Fruit fly (Drosophila melanogaster) S2 (cell line): ENCODE results near the gene pigs.
A peak's percentile ranks its signal among the peaks of the same experiment; 100 is the strongest.

Experiments
- CG8478 ChIP-seq: fragments of >200 bp; optimal IDR thresholded peaks from 2 replicates; lab custom pipeline; 2018
- CTCF ChIP-seq, 2 experiments: fragments of >200 bp; optimal IDR thresholded peaks; 2 replicates each; lab custom pipeline; 2018

The pigs gene

DNA sequence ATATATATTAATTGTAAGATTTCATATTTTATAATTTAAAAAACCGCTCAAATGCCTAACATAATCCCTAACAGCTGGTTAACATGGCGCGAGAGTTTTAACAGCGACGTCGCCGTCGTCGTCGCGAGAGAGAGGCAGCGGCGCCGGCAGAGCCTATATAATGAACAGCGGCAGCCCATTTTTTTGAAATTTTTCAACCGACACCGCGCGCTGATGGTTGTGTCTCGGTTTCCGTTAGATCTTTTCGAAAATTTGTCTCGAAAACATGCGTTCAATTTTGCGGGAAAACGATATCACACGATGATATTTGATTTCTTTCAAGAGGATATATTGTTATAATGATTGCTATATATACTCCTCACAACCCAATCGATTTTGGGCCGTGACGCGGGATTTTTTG lies at the start of gene pigs:
TSS of gene pigs (plus strand) at position 183 of the 400 bp plus-strand sequence.
- TF ChIP-seq CTCF (optimal IDR thresholded peaks at IDR 0.05; lab: Kevin White, UChicago), result no peak
- no peak for TF ChIP-seq CG8478 (lab: Kevin White, UChicago)

DNA sequence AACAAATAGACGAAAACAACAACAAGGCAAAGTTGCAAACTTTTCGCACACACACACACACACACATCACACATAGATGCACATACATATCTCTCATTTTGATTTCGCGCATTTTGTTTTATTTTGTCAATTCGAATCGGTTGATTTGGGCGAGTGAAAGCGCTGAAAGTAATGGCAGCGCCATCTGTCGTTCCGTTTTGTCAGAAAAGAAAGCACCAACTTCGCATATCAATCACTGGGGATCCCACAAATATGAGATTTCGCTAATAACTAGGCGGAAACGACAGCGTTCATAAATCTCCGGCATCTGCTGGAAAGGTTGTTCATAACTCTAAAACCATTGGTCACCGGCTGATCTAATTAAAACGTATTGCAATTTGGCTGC lies 49.8 kb upstream of the pigs start:
- peak; percentile 52 to 55 for TF ChIP-seq CTCF (optimal IDR thresholded peaks at IDR 0.05; lab: Kevin White, UChicago)
- no peak for TF ChIP-seq CG8478 (lab: Kevin White, UChicago)

DNA sequence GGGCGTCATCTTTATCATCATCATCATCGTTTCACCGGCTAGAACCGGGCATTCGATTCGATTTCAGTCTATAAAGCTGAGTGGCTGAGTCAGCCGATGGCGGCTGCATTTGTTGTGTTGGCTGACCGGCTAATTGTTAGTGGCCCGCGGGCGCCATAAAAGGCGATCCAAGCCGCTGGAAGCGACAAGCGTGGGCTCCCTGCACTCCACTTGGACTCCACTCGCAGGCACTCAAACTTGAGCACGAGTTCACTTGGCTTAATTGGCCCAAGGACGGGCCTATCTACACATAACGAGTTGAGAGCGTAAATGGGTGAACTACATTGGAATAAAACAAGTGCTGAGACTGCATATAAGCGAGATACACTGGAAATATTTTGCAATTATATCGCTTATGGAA lies 48.4 kb upstream of the pigs start:
- no peak for TF ChIP-seq CG8478 (lab: Kevin White, UChicago)

DNA sequence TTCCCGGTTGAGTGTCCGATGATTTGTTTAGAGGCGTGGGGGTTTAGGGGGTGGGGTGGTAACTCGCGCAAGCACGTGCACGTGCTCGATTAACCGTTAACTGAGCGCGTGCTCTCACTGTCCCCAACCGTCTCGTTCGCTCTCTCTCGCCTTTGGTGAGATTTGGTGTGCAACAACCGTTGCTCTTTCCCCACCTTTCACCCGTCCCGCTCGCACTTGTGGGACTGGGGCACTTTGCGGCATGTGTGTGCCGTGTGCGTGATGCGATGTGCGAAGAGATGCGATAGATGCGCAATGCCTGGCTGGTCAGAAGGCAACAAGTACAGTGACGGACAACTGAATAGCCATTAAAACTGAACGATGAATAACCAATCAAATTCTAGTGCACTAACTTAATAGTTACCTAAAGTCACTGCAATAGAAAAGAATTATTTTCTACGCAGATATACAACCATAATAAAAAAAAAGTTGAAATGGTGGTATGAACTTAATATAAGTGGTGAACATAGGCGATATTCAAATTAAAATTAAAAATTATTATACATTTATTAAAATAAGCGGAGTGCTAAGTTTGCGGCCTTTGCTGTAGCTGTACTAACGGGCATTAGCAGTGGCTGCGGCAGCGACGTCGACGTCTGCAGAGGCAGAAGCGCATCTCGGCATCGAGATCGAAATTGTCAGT lies 28.5 kb upstream of the pigs start:
- TF ChIP-seq CG8478 (lab: Kevin White, UChicago) (no peak), CTCF (optimal IDR thresholded peaks at IDR 0.05; lab: Kevin White, UChicago) (no peak)

DNA sequence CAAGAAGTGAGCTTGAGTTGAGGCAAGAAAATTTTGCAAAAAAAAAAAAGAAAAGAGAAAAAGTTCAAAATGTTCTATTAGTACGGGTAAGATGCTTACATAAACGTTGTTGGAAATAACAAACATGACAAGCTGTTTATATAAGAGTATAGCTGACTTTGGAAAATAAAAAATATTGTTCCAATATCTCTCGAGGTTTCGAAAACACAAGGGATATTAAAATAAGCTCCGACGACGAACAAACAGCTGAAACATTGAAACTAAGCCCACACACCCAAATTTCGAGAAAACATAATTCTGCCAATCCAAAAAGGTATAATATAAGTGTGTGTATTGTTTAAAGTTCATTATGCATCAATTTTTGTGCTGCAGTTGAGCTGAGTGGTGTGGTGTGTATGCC lies 26.1 kb upstream of the pigs start:
- no peak for TF ChIP-seq CG8478 (lab: Kevin White, UChicago)
- TF ChIP-seq CTCF (optimal IDR thresholded peaks at IDR 0.05; lab: Kevin White, UChicago), result no peak

DNA sequence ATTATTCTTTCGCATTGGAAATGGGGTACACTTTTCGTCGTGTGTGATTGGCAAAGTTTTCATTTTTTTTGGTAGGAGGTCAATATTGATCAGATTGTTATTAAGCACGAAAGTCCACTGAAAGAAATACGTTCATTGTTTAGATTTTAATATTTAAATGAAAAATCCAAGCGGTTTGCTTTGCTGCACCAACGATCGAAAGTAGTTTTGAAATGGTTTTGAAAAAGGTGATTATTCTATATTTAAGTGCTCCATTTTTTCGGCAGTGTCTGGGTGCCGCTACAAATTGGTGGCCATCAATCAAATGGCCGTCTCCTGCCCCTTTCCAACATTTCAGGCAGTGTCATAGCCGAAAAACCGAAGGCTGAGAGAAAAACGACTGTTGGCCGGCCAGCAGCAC lies 25.4 kb upstream of the pigs start:
- TF ChIP-seq CTCF (optimal IDR thresholded peaks at IDR 0.05; lab: Kevin White, UChicago), result no peak

DNA sequence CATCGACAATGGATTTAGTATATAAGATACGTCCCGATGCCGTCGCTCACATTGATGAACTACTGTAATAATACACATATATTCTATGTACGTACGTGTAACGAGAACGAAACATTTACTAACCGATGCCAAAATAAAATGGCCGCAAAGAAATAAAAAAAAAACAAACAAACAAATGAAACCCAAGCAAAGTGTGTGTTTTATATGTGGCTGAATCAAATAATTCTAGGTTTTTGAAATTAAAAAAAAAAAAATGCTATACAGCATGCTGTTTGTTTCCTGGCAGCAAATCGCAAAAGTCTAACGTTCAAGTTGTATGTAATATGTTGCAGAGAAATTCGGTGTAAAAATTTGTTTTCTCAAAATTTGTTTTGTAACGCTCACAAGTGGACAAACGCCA lies 10.9 kb upstream of the pigs start, which contains the start of gene CG17717:
TSS of gene CG17717 (plus strand) at position 301 of the 400 bp plus-strand sequence.
- TF ChIP-seq CG8478 (lab: Kevin White, UChicago), result no peak
- no peak for TF ChIP-seq CTCF (optimal IDR thresholded peaks at IDR 0.05; lab: Kevin White, UChicago)

DNA sequence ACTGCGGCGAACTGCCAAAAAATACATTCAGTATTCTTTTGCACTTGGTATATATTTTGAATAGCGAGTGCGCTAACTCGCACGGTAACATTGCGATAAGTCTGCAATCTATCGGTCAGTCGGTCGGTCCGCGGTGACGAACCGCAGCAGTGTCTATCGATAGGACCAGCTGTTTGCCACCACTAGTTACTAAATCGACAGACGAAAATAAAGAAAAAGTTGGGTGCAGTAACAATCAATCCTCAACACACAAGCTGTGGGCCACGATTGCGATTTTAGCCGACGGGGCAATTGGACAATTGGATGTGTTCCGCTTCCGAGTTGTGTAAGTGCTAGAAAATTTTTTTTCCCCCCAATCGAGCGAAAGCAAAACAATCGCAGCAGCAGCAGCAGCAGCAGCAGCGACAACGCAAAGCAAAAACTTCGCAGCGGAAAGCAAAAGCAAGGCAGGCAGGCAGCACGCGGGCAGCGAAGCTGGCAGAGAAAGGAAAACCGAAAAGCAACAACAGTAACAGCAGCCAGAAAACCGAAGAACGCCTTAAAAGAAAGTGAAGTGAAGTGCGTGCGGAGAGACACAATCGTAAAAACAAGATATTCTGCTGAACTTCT lies 9.1 kb upstream of the pigs start, which contains the start of gene Pat1:
TSS of gene Pat1 (plus strand) at position 96 of the 609 bp plus-strand sequence.
- TF ChIP-seq CTCF (optimal IDR thresholded peaks at IDR 0.05; lab: Kevin White, UChicago), result peak in 1 of 2 experiments; percentile 20
- TF ChIP-seq CG8478 (lab: Kevin White, UChicago), result no peak

DNA sequence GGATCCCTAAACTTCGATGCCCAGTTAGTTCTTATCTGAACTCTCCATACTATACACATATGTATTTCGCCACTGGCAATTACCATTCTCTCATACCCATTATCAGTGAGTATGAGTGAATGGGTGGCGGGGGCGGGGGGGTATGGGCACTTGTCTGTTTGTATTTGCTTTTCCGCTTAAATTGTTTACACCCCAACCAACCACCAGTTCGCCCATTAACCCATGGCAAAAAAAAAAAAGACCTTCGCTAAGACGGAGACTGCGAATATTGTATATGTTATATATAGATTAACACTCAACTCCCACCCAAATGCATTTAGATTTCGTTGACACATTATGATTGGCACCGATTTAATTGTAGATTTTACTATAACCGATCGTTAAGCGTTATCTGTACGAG lies 7.8 kb upstream of the pigs start:
- TF ChIP-seq CG8478 (lab: Kevin White, UChicago) (no peak), CTCF (optimal IDR thresholded peaks at IDR 0.05; lab: Kevin White, UChicago) (no peak)

DNA sequence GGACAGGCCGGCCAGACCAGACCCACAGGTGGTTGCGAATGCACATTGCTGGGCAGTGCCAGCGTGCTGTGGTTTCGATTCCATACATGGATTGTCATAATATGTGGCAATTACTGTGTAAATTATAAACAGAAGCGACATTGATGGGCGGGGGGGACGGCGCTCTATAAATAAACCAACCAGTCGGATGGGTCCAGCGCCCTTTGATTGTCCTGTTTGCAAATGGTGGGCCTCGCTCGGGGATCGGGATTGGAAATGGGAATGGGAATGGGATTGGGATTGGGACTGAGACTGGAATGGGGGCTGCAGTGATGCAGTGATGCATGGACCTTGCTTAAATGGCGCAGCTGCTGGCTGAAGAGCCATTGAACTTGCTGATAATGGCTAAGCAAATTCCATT lies 7.1 kb upstream of the pigs start:
- TF ChIP-seq CG8478 (lab: Kevin White, UChicago), result no peak

DNA sequence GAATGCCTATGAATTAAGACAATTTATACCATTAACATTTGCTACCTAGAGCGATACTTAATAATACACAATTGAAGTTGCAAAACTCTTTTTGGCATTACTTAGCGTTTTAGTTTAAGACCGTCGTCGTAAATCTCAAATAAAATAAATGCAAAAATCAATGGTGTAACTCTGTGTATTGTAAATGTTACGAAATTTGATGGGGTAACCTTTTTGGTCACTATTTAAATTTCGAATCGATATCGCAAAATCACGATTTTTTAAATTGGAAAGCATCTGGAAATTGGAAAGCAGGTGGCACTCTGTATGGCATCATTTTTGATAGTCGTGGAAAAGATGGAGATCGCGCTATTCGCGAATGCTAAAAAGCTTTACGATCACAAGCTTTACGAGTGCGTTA lies 3.1 kb upstream of the pigs start, which contains the start of gene APC7:
TSS of gene APC7 (plus strand) at position 301 of the 400 bp plus-strand sequence.
- TF ChIP-seq CTCF (optimal IDR thresholded peaks at IDR 0.05; lab: Kevin White, UChicago), result no peak
- no peak for TF ChIP-seq CG8478 (lab: Kevin White, UChicago)

DNA sequence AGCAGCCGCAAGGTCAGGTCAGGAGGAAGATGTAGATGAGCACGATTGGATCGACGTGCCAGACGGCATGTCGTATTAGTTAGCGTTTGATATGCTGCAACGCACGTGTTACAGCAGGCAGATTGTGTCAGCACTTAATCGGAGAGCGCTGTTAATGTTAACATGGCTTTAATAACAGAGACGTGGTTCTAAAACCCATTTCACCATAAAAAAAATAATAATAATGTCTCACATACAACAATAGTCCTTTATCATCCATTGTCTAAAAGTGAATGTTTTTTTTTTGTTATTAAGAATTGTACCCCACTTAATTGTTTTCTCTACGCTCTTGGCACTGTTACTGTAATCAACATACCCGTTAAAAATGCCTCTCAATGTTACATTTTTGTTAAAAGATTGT lies 629 bp upstream of the pigs start:
- TF ChIP-seq CG8478 (lab: Kevin White, UChicago) (no peak), CTCF (optimal IDR thresholded peaks at IDR 0.05; lab: Kevin White, UChicago) (peak in 1 of 2 experiments; percentile 35)

DNA sequence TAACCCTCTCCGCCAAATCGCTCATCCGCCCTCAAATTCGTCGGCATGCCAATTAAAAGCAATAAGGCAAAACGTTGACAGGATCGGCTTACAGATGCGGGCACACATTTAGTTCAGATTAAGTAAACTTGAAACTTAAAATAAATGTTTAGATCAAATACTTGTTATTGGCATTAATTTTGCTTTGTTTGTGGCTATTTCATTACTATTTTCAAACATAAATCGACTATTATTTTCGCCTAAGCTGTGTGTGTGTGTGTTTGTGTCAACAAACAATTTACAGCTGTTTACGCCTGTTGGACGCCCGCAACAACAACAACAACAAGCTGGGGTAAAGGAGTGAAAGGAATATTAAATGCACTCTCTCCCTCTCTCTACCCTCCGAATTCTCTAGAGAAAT lies 1.3 kb downstream of the pigs start:
- TF ChIP-seq CG8478 (lab: Kevin White, UChicago) (no peak), CTCF (optimal IDR thresholded peaks at IDR 0.05; lab: Kevin White, UChicago) (no peak)

DNA sequence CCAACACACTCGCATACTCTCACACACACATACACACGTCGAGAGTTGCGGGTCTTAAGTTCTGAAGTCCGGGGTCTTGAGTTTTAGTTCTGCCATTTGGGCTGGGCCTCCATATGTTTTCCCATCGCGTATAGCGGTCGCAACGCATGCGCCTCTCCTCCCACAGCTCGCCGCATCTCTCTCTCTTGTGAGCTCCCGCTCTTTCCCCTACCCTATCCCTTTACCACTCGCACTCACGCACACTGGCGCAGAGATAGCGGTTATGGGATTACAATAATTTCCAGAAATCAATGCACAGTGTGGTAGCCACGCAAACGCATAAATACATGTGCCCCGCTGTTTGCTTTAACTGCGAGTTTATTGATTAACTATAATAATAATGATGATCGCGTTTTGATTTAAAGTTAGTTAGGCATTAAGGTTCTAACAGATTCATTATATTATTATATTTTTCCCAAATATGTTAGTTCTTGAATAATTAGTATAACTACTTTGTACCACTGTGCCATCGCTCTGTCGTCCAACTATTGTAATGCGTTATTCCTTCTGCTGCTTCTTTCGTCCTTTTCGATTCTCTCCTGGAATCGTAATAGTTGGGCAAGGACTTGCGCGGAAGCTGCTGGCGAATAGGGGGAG lies 1.9 kb downstream of the pigs start:
- TF ChIP-seq CG8478 (lab: Kevin White, UChicago), result no peak
- TF ChIP-seq CTCF (optimal IDR thresholded peaks at IDR 0.05; lab: Kevin White, UChicago), result no peak

DNA sequence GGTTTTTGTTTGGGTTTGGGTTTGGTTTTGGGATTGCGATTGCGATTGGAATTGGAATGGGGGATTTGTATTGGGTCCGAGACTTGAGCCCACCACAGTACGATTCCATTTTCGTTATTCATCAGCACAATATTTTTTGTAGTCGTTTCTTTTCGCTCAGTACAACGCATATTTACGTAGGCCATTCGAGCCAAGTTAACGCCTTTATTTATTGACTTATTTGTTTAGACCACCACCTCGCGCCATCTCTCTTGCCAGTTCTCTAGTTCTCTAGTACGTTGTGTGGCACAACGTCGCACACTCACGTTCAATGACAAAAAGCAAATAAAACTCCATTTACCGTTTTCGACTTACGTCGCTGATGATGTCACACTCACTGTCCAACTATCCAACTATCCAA lies 4.8 kb downstream of the pigs start:
- TF ChIP-seq CG8478 (lab: Kevin White, UChicago) (no peak), CTCF (optimal IDR thresholded peaks at IDR 0.05; lab: Kevin White, UChicago) (no peak)
